Worm (Caenorhabditis elegans) whole organism, young adult: ENCODE data around the gene wht-5.
A peak's percentile ranks its signal among the peaks of the same experiment; 100 is the strongest.

Source experiments
- B0019.2 ChIP-seq: fragments of 200-800 bp; sonication (Bioruptor generic); conservative IDR thresholded peaks from 2 replicates; pipeline ENCODE4 v1.3.6; 2022; ENCODE audit warnings: missing genetic modification reagents, missing genetic modification characterization, missing compliant biosample characterization
- B0261.1 ChIP-seq: sonication (generic microtip); optimal IDR thresholded peaks from 2 replicates; lab custom pipeline; 2016; ENCODE audit warnings: mild to moderate bottlenecking, missing genetic modification characterization, moderate library complexity, missing compliant biosample characterization
- B0336.3 ChIP-seq: fragments of 200-800 bp; sonication (Bioruptor generic); IDR thresholded peaks from 2 replicates; pipeline ENCODE4 v1.3.6; 2022; ENCODE audit warnings: missing genetic modification characterization, missing compliant biosample characterization
- F22D6.2 ChIP-seq: sonication (generic microtip); optimal IDR thresholded peaks from 2 replicates; lab custom pipeline; 2016; ENCODE audit warnings: mild to moderate bottlenecking, missing genetic modification characterization, missing compliant biosample characterization
- F49E8.2 ChIP-seq: sonication (generic microtip); optimal IDR thresholded peaks from 3 replicates; lab custom pipeline; 2017; ENCODE audit warnings: missing genetic modification characterization, mild to moderate bottlenecking, missing compliant biosample characterization, antibody characterized with exemption, moderate library complexity; ENCODE audit not compliant: insufficient read depth
- K11D2.4 ChIP-seq: fragments of 200-800 bp; sonication (Bioruptor generic); IDR thresholded peaks from 2 replicates; pipeline ENCODE4 v1.3.6; 2022; ENCODE audit warnings: missing genetic modification reagents, missing genetic modification characterization, missing compliant biosample characterization
- Y53G8AR.9 ChIP-seq: fragments of 200-800 bp; sonication (Bioruptor generic); conservative IDR thresholded peaks from 2 replicates; pipeline ENCODE4 v1.3.6; 2022; ENCODE audit warnings: missing genetic modification reagents, missing genetic modification characterization, missing compliant biosample characterization
- Y56A3A.18 ChIP-seq: fragments of 200-800 bp; sonication (Bioruptor generic); IDR thresholded peaks from 2 replicates; pipeline ENCODE4 v1.3.6; 2022; ENCODE audit warnings: missing genetic modification reagents, missing genetic modification characterization, missing compliant biosample characterization
- Y67H2A.10 ChIP-seq: fragments of 200-800 bp; sonication (Bioruptor generic); conservative IDR thresholded peaks from 2 replicates; pipeline ENCODE4 v1.3.6; 2022; ENCODE audit warnings: missing genetic modification reagents, missing genetic modification characterization, missing compliant biosample characterization
- Y79H2A.3 ChIP-seq: fragments of 200-800 bp; sonication (Bioruptor generic); conservative IDR thresholded peaks from 2 replicates; pipeline ENCODE4 v1.3.6; 2022; ENCODE audit warnings: missing genetic modification reagents, missing genetic modification characterization, missing compliant biosample characterization
- Y95B8A.8 ChIP-seq: fragments of 200-800 bp; sonication (Bioruptor generic); IDR thresholded peaks from 2 replicates; pipeline ENCODE4 v1.3.6; 2022; ENCODE audit warnings: missing genetic modification reagents, missing genetic modification characterization, missing compliant biosample characterization
- aptf-2 ChIP-seq: fragments of 200-800 bp; sonication (Bioruptor generic); conservative IDR thresholded peaks from 2 replicates; pipeline ENCODE4 v1.3.6; 2022; ENCODE audit warnings: missing genetic modification reagents, missing genetic modification characterization, missing compliant biosample characterization
- aptf-3 ChIP-seq: fragments of 200-800 bp; sonication (Bioruptor generic); IDR thresholded peaks from 2 replicates; pipeline ENCODE4 v1.3.6; 2022; ENCODE audit warnings: missing genetic modification characterization, missing compliant biosample characterization
- attf-6 ChIP-seq: fragments of 200-800 bp; sonication (Bioruptor generic); IDR thresholded peaks from 2 replicates; pipeline ENCODE4 v1.3.6; 2022; ENCODE audit warnings: missing genetic modification reagents, missing genetic modification characterization, missing compliant biosample characterization
- cebp-2 ChIP-seq: fragments of 200-800 bp; sonication (Bioruptor generic); IDR thresholded peaks from 2 replicates; pipeline ENCODE4 v1.3.6; 2022; ENCODE audit warnings: missing genetic modification characterization, missing compliant biosample characterization
- ceh-40 ChIP-seq: fragments of 200-800 bp; sonication (Bioruptor generic); IDR thresholded peaks from 2 replicates; pipeline ENCODE4 v1.3.6; 2022; ENCODE audit warnings: missing genetic modification characterization, missing compliant biosample characterization
- ceh-79 ChIP-seq: sonication (generic microtip); optimal IDR thresholded peaks from 2 replicates; lab custom pipeline; 2017; ENCODE audit warnings: mild to moderate bottlenecking, missing genetic modification characterization, missing compliant biosample characterization
- dox-1 ChIP-seq: fragments of 200-800 bp; sonication (Bioruptor generic); IDR thresholded peaks from 2 replicates; pipeline ENCODE4 v1.3.6; 2022; ENCODE audit warnings: missing genetic modification reagents, missing genetic modification characterization, missing compliant biosample characterization
- dpff-1 ChIP-seq: sonication (generic microtip); optimal IDR thresholded peaks from 2 replicates; lab custom pipeline; 2017; ENCODE audit warnings: mild to moderate bottlenecking, missing genetic modification characterization, missing compliant biosample characterization
- efl-1 ChIP-seq: fragments of 150-350 bp; optimal IDR thresholded peaks from 2 replicates; lab custom pipeline; 2014; ENCODE audit warnings: missing biosample characterization, missing genetic modification reagents, missing genetic modification characterization
- him-1 ChIP-seq: sonication (generic microtip); optimal IDR thresholded peaks from 2 replicates; lab custom pipeline; 2016; ENCODE audit warnings: missing genotype, missing genetic modification reagents, missing genetic modification characterization, missing compliant biosample characterization
- hmg-1.2 ChIP-seq: fragments of 200-800 bp; sonication (Bioruptor generic); IDR thresholded peaks from 2 replicates; pipeline ENCODE4 v1.3.6; 2022; ENCODE audit warnings: missing genetic modification reagents, missing genetic modification characterization, missing compliant biosample characterization
- hrde-1 ChIP-seq: sonication (generic microtip); optimal IDR thresholded peaks from 2 replicates; lab custom pipeline; 2016; ENCODE audit warnings: missing genetic modification characterization, mild to moderate bottlenecking, missing compliant biosample characterization, moderate library complexity, missing genotype, missing genetic modification reagents, borderline replicate concordance
- let-607 ChIP-seq, 2 experiments: fragments of 200-800 bp in 1 of 2; sonication (Bioruptor generic) in 1 of 2; sonication (generic microtip) in 1 of 2; optimal IDR thresholded peaks; 2 replicates each; lab custom pipeline; 2016 to 2018; ENCODE audit warnings: mild to moderate bottlenecking in 2 of 2, missing compliant biosample characterization in 2 of 2, missing genetic modification characterization in 2 of 2, moderate library complexity in 2 of 2, missing genotype in 1 of 2
- lin-54 ChIP-seq: fragments of 200-800 bp; sonication (Bioruptor generic); optimal IDR thresholded peaks from 2 replicates; lab custom pipeline; 2018; ENCODE audit warnings: mild to moderate bottlenecking, missing genetic modification characterization, missing compliant biosample characterization
- lir-1 ChIP-seq: fragments of 200-800 bp; sonication (Bioruptor generic); conservative IDR thresholded peaks from 2 replicates; pipeline ENCODE4 v1.3.6; 2022; ENCODE audit warnings: missing genetic modification reagents, missing genetic modification characterization, missing compliant biosample characterization
- lsl-1 ChIP-seq: fragments of 200-800 bp; sonication (Bioruptor generic); optimal IDR thresholded peaks from 2 replicates; lab custom pipeline; 2018; ENCODE audit warnings: mild to moderate bottlenecking, missing genetic modification characterization, moderate library complexity, missing compliant biosample characterization
- lsy-27 ChIP-seq: sonication (generic microtip); optimal IDR thresholded peaks from 2 replicates; lab custom pipeline; 2017; ENCODE audit warnings: missing genetic modification characterization, mild to moderate bottlenecking, missing compliant biosample characterization, antibody characterized with exemption, missing genotype, borderline replicate concordance; ENCODE audit not compliant: insufficient read depth
- madf-10 ChIP-seq: sonication (generic microtip); optimal IDR thresholded peaks from 2 replicates; lab custom pipeline; 2016; ENCODE audit warnings: mild to moderate bottlenecking, missing genetic modification characterization, missing compliant biosample characterization
- madf-3 ChIP-seq: fragments of 200-800 bp; sonication (Bioruptor generic); IDR thresholded peaks from 2 replicates; pipeline ENCODE4 v1.3.6; 2022; ENCODE audit warnings: missing genetic modification reagents, missing genetic modification characterization, missing compliant biosample characterization
- madf-6 ChIP-seq: fragments of 200-800 bp; sonication (Bioruptor generic); IDR thresholded peaks from 2 replicates; pipeline ENCODE4 v1.3.6; 2022; ENCODE audit warnings: missing genetic modification reagents, missing genetic modification characterization, missing compliant biosample characterization
- mel-28 ChIP-seq: sonication (generic microtip); optimal IDR thresholded peaks from 2 replicates; lab custom pipeline; 2016; ENCODE audit warnings: borderline replicate concordance, mild to moderate bottlenecking, missing genetic modification characterization, missing compliant biosample characterization
- nfya-2 ChIP-seq: fragments of 200-800 bp; sonication (Bioruptor generic); IDR thresholded peaks from 2 replicates; pipeline ENCODE4 v1.3.6; 2022; ENCODE audit warnings: missing genetic modification reagents, missing genetic modification characterization, missing compliant biosample characterization
- nhr-120 ChIP-seq: fragments of 200-800 bp; sonication (Bioruptor generic); IDR thresholded peaks from 2 replicates; pipeline ENCODE4 v1.3.6; 2022; ENCODE audit warnings: missing genetic modification characterization, missing compliant biosample characterization
- nhr-179 ChIP-seq: sonication (generic microtip); optimal IDR thresholded peaks from 2 replicates; lab custom pipeline; 2016; ENCODE audit warnings: mild to moderate bottlenecking, missing genetic modification characterization, missing compliant biosample characterization
- nhr-80 ChIP-seq: sonication (generic microtip); optimal IDR thresholded peaks from 2 replicates; lab custom pipeline; 2016; ENCODE audit warnings: missing genetic modification characterization, missing compliant biosample characterization
- nhr-90 ChIP-seq: sonication (generic microtip); optimal IDR thresholded peaks from 2 replicates; lab custom pipeline; 2016; ENCODE audit warnings: missing genotype, mild to moderate bottlenecking, missing genetic modification characterization, missing compliant biosample characterization
- pha-4 ChIP-seq: fragments of 150-350 bp; sonication (generic microtip); optimal IDR thresholded peaks from 2 replicates; lab custom pipeline; 2014; ENCODE audit warnings: missing biosample characterization, missing genetic modification reagents, missing genetic modification characterization
- rpc-1 ChIP-seq, 2 experiments: fragments of 150-350 bp in 1 of 2; sonication (generic microtip) in 1 of 2; optimal IDR thresholded peaks; 2 replicates each; lab custom pipeline; 2014 to 2018; ENCODE audit warnings: missing biosample characterization in 1 of 2, missing genetic modification characterization in 1 of 2, missing genetic modification reagents in 1 of 2, missing genotype in 1 of 2
- sdz-38 ChIP-seq: sonication (generic microtip); optimal IDR thresholded peaks from 2 replicates; lab custom pipeline; 2016; ENCODE audit warnings: missing genotype, missing genetic modification characterization, missing compliant biosample characterization
- tbp1 ChIP-seq: fragments of 200-800 bp; sonication (Bioruptor generic); optimal IDR thresholded peaks from 2 replicates; lab custom pipeline; 2018; ENCODE audit warnings: mild to moderate bottlenecking, missing genetic modification characterization, missing compliant biosample characterization
- tlf-1 ChIP-seq: fragments of 200-800 bp; sonication (Bioruptor generic); optimal IDR thresholded peaks from 2 replicates; lab custom pipeline; 2018; ENCODE audit warnings: mild to moderate bottlenecking, missing genetic modification characterization, missing compliant biosample characterization
- unc-62 ChIP-seq: fragments of 150-350 bp; optimal IDR thresholded peaks from 2 replicates; lab custom pipeline; 2014; ENCODE audit warnings: missing biosample characterization, missing genetic modification reagents, missing genetic modification characterization
- ztf-18 ChIP-seq: sonication (generic microtip); optimal IDR thresholded peaks from 2 replicates; lab custom pipeline; 2016; ENCODE audit warnings: missing genotype, mild to moderate bottlenecking, missing genetic modification characterization, missing compliant biosample characterization
- ztf-25 ChIP-seq: fragments of 200-800 bp; sonication (Bioruptor generic); IDR thresholded peaks from 2 replicates; pipeline ENCODE4 v1.3.6; 2022; ENCODE audit warnings: missing genetic modification reagents, missing genetic modification characterization, missing compliant biosample characterization
- ztf-3 ChIP-seq: fragments of 200-800 bp; sonication (Bioruptor generic); optimal IDR thresholded peaks from 2 replicates; lab custom pipeline; 2018; ENCODE audit warnings: mild to moderate bottlenecking, missing genetic modification characterization, missing compliant biosample characterization

wht-5 gene

DNA sequence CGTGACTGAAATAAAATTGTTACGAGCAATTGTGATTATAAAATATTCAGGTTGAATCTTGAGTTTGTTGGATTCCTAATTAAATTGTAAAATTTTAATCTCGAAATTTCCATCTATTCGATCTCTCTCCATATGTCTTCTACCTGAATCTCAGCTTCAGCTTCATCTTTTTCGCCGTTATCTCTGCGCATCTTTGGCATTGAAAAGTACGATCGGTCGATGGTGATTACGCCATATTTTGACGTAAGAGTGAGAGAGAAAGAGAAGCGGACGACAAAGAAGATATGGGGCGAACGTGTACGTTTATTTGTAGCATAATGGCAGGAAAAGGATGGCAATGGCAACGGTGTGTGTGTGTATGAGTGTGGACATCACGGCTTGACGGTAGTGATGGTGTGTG lies 29.2 kb downstream of the wht-5 start:
- TF ChIP-seq ceh-79 (tag; lab: Kevin White, UChicago), result no peak

DNA sequence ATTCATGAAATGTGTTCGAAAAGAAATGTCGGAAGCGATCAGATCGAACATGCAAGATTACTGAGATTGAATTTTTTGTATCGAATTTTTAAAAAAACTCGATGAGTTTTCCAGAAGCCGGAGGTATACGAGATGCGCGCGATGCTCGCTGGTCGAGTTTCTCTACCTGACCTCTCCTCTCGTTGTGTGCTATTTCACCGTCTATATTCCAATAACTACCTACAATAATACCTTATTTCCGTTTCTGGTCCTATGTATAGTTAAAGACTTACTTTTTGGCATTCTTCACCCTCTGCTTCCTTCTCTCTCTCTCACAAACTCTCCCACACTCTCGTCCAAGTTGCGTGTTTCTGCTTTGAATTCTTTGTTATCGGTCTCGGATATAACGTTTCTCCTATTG lies 34.0 kb downstream of the wht-5 start:
- TF ChIP-seq Y67H2A.10 (GFP tag; lab: Robert Waterston, UW), result no peak
- no peak for TF ChIP-seq efl-1 (GFP tag; lab: Kevin White, UChicago)
- TF ChIP-seq nhr-179 (tag; lab: Kevin White, UChicago), result no peak
- TF ChIP-seq nfya-2, result no peak
- peak; percentile 47 for TF ChIP-seq madf-6 (GFP tag; lab: Robert Waterston, UW)
- TF ChIP-seq ceh-40, result no peak
- TF ChIP-seq F22D6.2 (tag; lab: Kevin White, UChicago), result no peak
- no peak for TF ChIP-seq let-607 (tag; optimal IDR thresholded peaks at IDR 0.05; lab: Kevin White, UChicago)
- TF ChIP-seq tlf-1 (GFP tag; lab: Kevin White, UChicago), result no peak
- TF ChIP-seq nhr-90 (tag; lab: Kevin White, UChicago), result no peak
- no peak for TF ChIP-seq aptf-3 (GFP tag; lab: Robert Waterston, UW)
- no peak for TF ChIP-seq mel-28
- no peak for TF ChIP-seq hrde-1 (tag; lab: Kevin White, UChicago)
- TF ChIP-seq lsl-1, result no peak
- no peak for TF ChIP-seq Y95B8A.8
- no peak for TF ChIP-seq him-1 (tag; lab: Kevin White, UChicago)
- no peak for TF ChIP-seq B0261.1 (tag; lab: Kevin White, UChicago)
- peak; percentile 37; the same call in 1 of the 2 replicates for TF ChIP-seq attf-6 (GFP tag; lab: Robert Waterston, UW)
- no peak for TF ChIP-seq sdz-38 (tag; lab: Kevin White, UChicago)
- TF ChIP-seq ztf-18 (tag; lab: Kevin White, UChicago), result no peak
- peak; percentile 80; the same call in 1 of the 2 replicates for TF ChIP-seq madf-3
- TF ChIP-seq cebp-2 (GFP tag; lab: Robert Waterston, UW), result peak; percentile 86; the same call in 1 of the 2 replicates
- 0 out of 2 replicates have a peak, but pooled peaks have one; percentile 37 for TF ChIP-seq Y79H2A.3 (GFP tag; lab: Robert Waterston, UW)
- no peak for TF ChIP-seq rpc-1 (optimal IDR thresholded peaks at IDR 0.05; lab: Kevin White, UChicago)
- no peak for TF ChIP-seq rpc-1 (tag; optimal IDR thresholded peaks at IDR 0.05; lab: Kevin White, UChicago)
- no peak for TF ChIP-seq lin-54 (GFP tag; lab: Kevin White, UChicago)
- no peak for TF ChIP-seq lsy-27
- TF ChIP-seq B0336.3 (GFP tag; lab: Robert Waterston, UW), result peak; percentile 49; the same call in 1 of the 2 replicates
- no peak for TF ChIP-seq F49E8.2

DNA sequence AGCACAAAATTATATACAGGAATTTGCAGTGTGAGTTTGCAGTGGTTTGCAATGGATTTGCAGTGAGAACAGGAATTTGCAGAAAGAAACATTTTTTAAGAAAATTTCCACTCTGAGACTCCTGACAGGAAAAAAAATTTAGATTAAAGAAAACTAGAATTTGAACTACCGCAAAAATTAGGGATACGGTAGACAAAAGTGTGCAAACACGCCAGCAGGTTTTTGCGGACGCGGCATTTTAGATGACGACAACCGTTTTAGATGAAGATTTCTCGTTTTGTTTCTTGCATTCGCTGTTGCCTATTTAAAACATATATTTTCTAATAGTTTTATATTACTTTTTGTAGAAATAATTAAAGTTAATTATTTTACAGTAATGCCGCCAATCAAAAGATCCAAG lies 34.5 kb downstream of the wht-5 start, which contains the start of gene wdr-46:
TSS of gene wdr-46 (plus strand) at position 375 of the 400 bp plus-strand sequence.
- TF ChIP-seq madf-10 (tag; lab: Kevin White, UChicago) (peak; percentile 31), ztf-25 (no peak), dox-1 (GFP tag; lab: Robert Waterston, UW) (peak; percentile 18; the same call in 1 of the 2 replicates), lin-54 (GFP tag; lab: Kevin White, UChicago) (peak; percentile 97), dpff-1 (tag; lab: Kevin White, UChicago) (no peak), lsy-27 (no peak), Y53G8AR.9 (GFP tag; lab: Robert Waterston, UW) (peak; percentile 46; the same call in 1 of the 2 replicates), rpc-1 (optimal IDR thresholded peaks at IDR 0.05; lab: Kevin White, UChicago) (no peak), rpc-1 (tag; optimal IDR thresholded peaks at IDR 0.05; lab: Kevin White, UChicago) (no peak), F49E8.2 (peak; percentile 49), nhr-120 (GFP tag; lab: Robert Waterston, UW) (no peak), tbp1 (GFP tag; lab: Kevin White, UChicago) (peak; percentile 61), aptf-2 (GFP tag; lab: Robert Waterston, UW) (no peak), pha-4 (tag; lab: Kevin White, UChicago) (peak; percentile 51), K11D2.4 (GFP tag; lab: Robert Waterston, UW) (peak; percentile 42; the same call in 1 of the 2 replicates), nhr-80 (tag; lab: Kevin White, UChicago) (no peak), lir-1 (GFP tag; lab: Robert Waterston, UW) (no peak), hmg-1.2 (GFP tag; lab: Robert Waterston, UW) (peak; percentile 45), B0019.2 (GFP tag; lab: Robert Waterston, UW) (no peak), Y56A3A.18 (GFP tag; lab: Robert Waterston, UW) (peak; percentile 54; the same call in 1 of the 2 replicates), him-1 (tag; lab: Kevin White, UChicago) (peak; percentile 60), unc-62 (no peak), ztf-3 (GFP tag; lab: Kevin White, UChicago) (no peak)
